4 worm cellular contexts compared by ENCODE assay signal in genomic region chrV:18967479-18968056, ce11.
TF ChIP-seq lines count a peak whose summit lies in the region.

Gene Y39B6A.43, minus strand, starts transcription at chrV:18967829.

TF ChIP-seq in whole organism, L2 larva, 48 proteins besides CTCF, POLR2A, EP300 and RAD21 (continued from another document):
- peak; percentile 99 for TF ChIP-seq unc-55 (GFP tag; optimal IDR thresholded peaks at IDR 0.05; lab: Kevin White, UChicago)
- peak; percentile 90 for TF ChIP-seq fos-1 (tag; optimal IDR thresholded peaks at IDR 0.05; lab: Kevin White, UChicago)
- no peak for TF ChIP-seq nhr-12 (tag; optimal IDR thresholded peaks at IDR 0.05; lab: Kevin White, UChicago)
- peak; percentile 79 for TF ChIP-seq R02D3.7 (tag; optimal IDR thresholded peaks at IDR 0.05; lab: Kevin White, UChicago)
- TF ChIP-seq nhr-23 (tag; optimal IDR thresholded peaks at IDR 0.05; lab: Kevin White, UChicago): no peak
- peak; percentile 94 for TF ChIP-seq nhr-21 (tag; optimal IDR thresholded peaks at IDR 0.05; lab: Kevin White, UChicago)
- TF ChIP-seq blmp-1 (tag; optimal IDR thresholded peaks at IDR 0.05; lab: Kevin White, UChicago; ENCODE audit: insufficient read depth): peak; percentile 67
- TF ChIP-seq elt-3 (tag; optimal IDR thresholded peaks at IDR 0.05; lab: Kevin White, UChicago): no peak
- peak; percentile 93 for TF ChIP-seq lin-11 (tag; optimal IDR thresholded peaks at IDR 0.05; lab: Kevin White, UChicago)
- peak; percentile 94 for TF ChIP-seq sem-4 (tag; optimal IDR thresholded peaks at IDR 0.05; lab: Kevin White, UChicago)
- peak; percentile 96 for TF ChIP-seq nhr-25 (tag; optimal IDR thresholded peaks at IDR 0.05; lab: Kevin White, UChicago)
- TF ChIP-seq sma-3 (GFP tag; optimal IDR thresholded peaks at IDR 0.05; lab: Kevin White, UChicago): peak; percentile 91
- TF ChIP-seq nhr-11 (tag; optimal IDR thresholded peaks at IDR 0.05; lab: Kevin White, UChicago): no peak
- TF ChIP-seq lsy-2 (tag; optimal IDR thresholded peaks at IDR 0.05; lab: Kevin White, UChicago): peak; percentile 94 to 97
- TF ChIP-seq unc-62 (GFP tag; optimal IDR thresholded peaks at IDR 0.05; lab: Kevin White, UChicago): no peak
- TF ChIP-seq snpc-4 (tag; optimal IDR thresholded peaks at IDR 0.05; lab: Kevin White, UChicago): peak; percentile 83
- TF ChIP-seq unc-39 (tag; optimal IDR thresholded peaks at IDR 0.05; lab: Kevin White, UChicago): peak; percentile 85
- TF ChIP-seq nhr-77 (tag; optimal IDR thresholded peaks at IDR 0.05; lab: Kevin White, UChicago): peak; percentile 90
- peak; percentile 91 for TF ChIP-seq nhr-6 (tag; optimal IDR thresholded peaks at IDR 0.05; lab: Kevin White, UChicago)
- peak; percentile 86 for TF ChIP-seq nhr-237 (tag; optimal IDR thresholded peaks at IDR 0.05; lab: Kevin White, UChicago)
- no peak for TF ChIP-seq dmd-4 (tag; optimal IDR thresholded peaks at IDR 0.05; lab: Kevin White, UChicago)
- peak; percentile 93 for TF ChIP-seq ceh-82 (tag; optimal IDR thresholded peaks at IDR 0.05; lab: Kevin White, UChicago)
- peak; percentile 91 for TF ChIP-seq C34F6.9 (tag; optimal IDR thresholded peaks at IDR 0.05; lab: Kevin White, UChicago)
- TF ChIP-seq Y55F3AM.14 (GFP tag; optimal IDR thresholded peaks at IDR 0.05; lab: Kevin White, UChicago): peak; percentile 93
- TF ChIP-seq ama-1 (optimal IDR thresholded peaks at IDR 0.05; lab: Kevin White, UChicago): no peak
- TF ChIP-seq ceh-16 (tag; optimal IDR thresholded peaks at IDR 0.05; lab: Kevin White, UChicago): peak; percentile 55

TF ChIP-seq in whole organism, L4 larva, 104 proteins besides CTCF, POLR2A, EP300 and RAD21 (continued from another document and continues in another):
- TF ChIP-seq ceh-20 (GFP tag; IDR thresholded peaks at IDR 0.05; lab: Robert Waterston, UW): peak; percentile 96
- peak; percentile 99 for TF ChIP-seq lin-13 (GFP tag; optimal IDR thresholded peaks at IDR 0.05; lab: Kevin White, UChicago)
- TF ChIP-seq ceh-28 (tag; optimal IDR thresholded peaks at IDR 0.05; lab: Kevin White, UChicago): peak; percentile 13
- peak; percentile 93 for TF ChIP-seq egl-43 (GFP tag; IDR thresholded peaks at IDR 0.05; lab: Robert Waterston, UW)
- peak; percentile 11 for TF ChIP-seq pqm-1 (tag; optimal IDR thresholded peaks at IDR 0.05; lab: Kevin White, UChicago)
- peak; percentile 83 for TF ChIP-seq nhr-41 (GFP tag; IDR thresholded peaks at IDR 0.05; lab: Robert Waterston, UW)
- TF ChIP-seq skn-1 (tag; optimal IDR thresholded peaks at IDR 0.05; lab: Kevin White, UChicago): peak; percentile 80
- peak; percentile 81 for TF ChIP-seq php-3 (GFP tag; IDR thresholded peaks at IDR 0.05; lab: Robert Waterston, UW)
- peak; percentile 96 for TF ChIP-seq nhr-42 (GFP tag; IDR thresholded peaks at IDR 0.05; lab: Robert Waterston, UW)
- TF ChIP-seq unc-62 (GFP tag; optimal IDR thresholded peaks at IDR 0.05 in 1 of 2; lab: Kevin White, UChicago): peak in 1 of 2 experiments; percentile 99
- no peak for TF ChIP-seq unc-62 (tag; optimal IDR thresholded peaks at IDR 0.05; lab: Kevin White, UChicago)
- peak; percentile 43 for TF ChIP-seq aly-2 (tag; optimal IDR thresholded peaks at IDR 0.05; lab: Kevin White, UChicago)
- peak; percentile 48 for TF ChIP-seq fos-1 (tag; optimal IDR thresholded peaks at IDR 0.05; lab: Kevin White, UChicago)
- peak; percentile 97 for TF ChIP-seq hmg-1.1 (GFP tag; IDR thresholded peaks at IDR 0.05; lab: Robert Waterston, UW)
- TF ChIP-seq tra-1 (GFP tag; IDR thresholded peaks at IDR 0.05; lab: Robert Waterston, UW): peak; percentile 97
- TF ChIP-seq F26F4.8 (GFP tag; conservative IDR thresholded peaks at IDR 0.05; lab: Robert Waterston, UW): no peak
- peak; percentile 53 to 91 for TF ChIP-seq hif-1 (tag; optimal IDR thresholded peaks at IDR 0.05; lab: Kevin White, UChicago)
- TF ChIP-seq sdz-12 (GFP tag; optimal IDR thresholded peaks at IDR 0.05; lab: Kevin White, UChicago): no peak
- TF ChIP-seq F37D6.2 (tag; optimal IDR thresholded peaks at IDR 0.05; lab: Kevin White, UChicago): peak; percentile 95
- peak; percentile 96 for TF ChIP-seq lin-29 (GFP tag; IDR thresholded peaks at IDR 0.05; lab: Robert Waterston, UW)
- peak; percentile 24 for TF ChIP-seq lir-3 (tag; optimal IDR thresholded peaks at IDR 0.05; lab: Kevin White, UChicago)
- TF ChIP-seq R02D3.7 (tag; optimal IDR thresholded peaks at IDR 0.05; lab: Kevin White, UChicago): no peak
- peak; percentile 96 for TF ChIP-seq dmd-9 (GFP tag; IDR thresholded peaks at IDR 0.05; lab: Robert Waterston, UW)
- TF ChIP-seq ztf-11 (tag; optimal IDR thresholded peaks at IDR 0.05; lab: Kevin White, UChicago): no peak
- peak; percentile 77 for TF ChIP-seq nhr-48 (tag; optimal IDR thresholded peaks at IDR 0.05; lab: Kevin White, UChicago)
- peak; percentile 80 for TF ChIP-seq ama-1 (optimal IDR thresholded peaks at IDR 0.05; lab: Kevin White, UChicago)
- peak; percentile 93 for TF ChIP-seq madf-9 (GFP tag; conservative IDR thresholded peaks at IDR 0.05; lab: Robert Waterston, UW)
- TF ChIP-seq mxl-3 (GFP tag; optimal IDR thresholded peaks at IDR 0.05; lab: Kevin White, UChicago): peak; percentile 78
- TF ChIP-seq daf-12 (tag; optimal IDR thresholded peaks at IDR 0.05; lab: Kevin White, UChicago): no peak
- peak; percentile 86 for TF ChIP-seq snpc-1.2 (GFP tag; IDR thresholded peaks at IDR 0.05; lab: Robert Waterston, UW)
- peak; percentile 98 for TF ChIP-seq dmd-6 (GFP tag; IDR thresholded peaks at IDR 0.05; lab: Robert Waterston, UW)
- peak; percentile 98 for TF ChIP-seq mes-2 (tag; optimal IDR thresholded peaks at IDR 0.05; lab: Kevin White, UChicago; ENCODE audit: poor library complexity, severe bottlenecking)
- 0 out of 2 replicates have a peak, but pooled peaks have one; percentile 28 for TF ChIP-seq tag-97 (GFP tag; IDR thresholded peaks at IDR 0.05; lab: Robert Waterston, UW)
- peak; percentile 98 for TF ChIP-seq mep-1 (tag; optimal IDR thresholded peaks at IDR 0.05; lab: Kevin White, UChicago)
- TF ChIP-seq mdt-29 (GFP tag; IDR thresholded peaks at IDR 0.05; lab: Robert Waterston, UW): peak; percentile 95
- peak; percentile 98 for TF ChIP-seq nhr-77 (tag; optimal IDR thresholded peaks at IDR 0.05; lab: Kevin White, UChicago)

TF ChIP-seq in whole organism, late embryonic, 69 proteins besides CTCF, POLR2A, EP300 and RAD21 (continued from another document and continues in another):
- TF ChIP-seq ceh-31 (tag; optimal IDR thresholded peaks at IDR 0.05; lab: Kevin White, UChicago): peak; percentile 66
- TF ChIP-seq madf-2 (tag; optimal IDR thresholded peaks at IDR 0.05; lab: Kevin White, UChicago): peak; percentile 15
- no peak for TF ChIP-seq lim-6 (tag; optimal IDR thresholded peaks at IDR 0.05; lab: Kevin White, UChicago)
- TF ChIP-seq lin-11 (tag; optimal IDR thresholded peaks at IDR 0.05; lab: Kevin White, UChicago): no peak
- TF ChIP-seq tbx-7 (tag; optimal IDR thresholded peaks at IDR 0.05; lab: Kevin White, UChicago): peak; percentile 13
- TF ChIP-seq pha-2 (tag; optimal IDR thresholded peaks at IDR 0.05; lab: Kevin White, UChicago): peak; percentile 81
- TF ChIP-seq ceh-34 (tag; optimal IDR thresholded peaks at IDR 0.05; lab: Kevin White, UChicago): peak; percentile 60
- TF ChIP-seq ceh-14 (tag; optimal IDR thresholded peaks at IDR 0.05; lab: Kevin White, UChicago): peak; percentile 16
- TF ChIP-seq ama-1 (optimal IDR thresholded peaks at IDR 0.05; lab: Kevin White, UChicago): no peak
- no peak for TF ChIP-seq hlh-6 (tag; optimal IDR thresholded peaks at IDR 0.05; lab: Kevin White, UChicago)
- no peak for TF ChIP-seq gmeb-2 (tag; optimal IDR thresholded peaks at IDR 0.05; lab: Kevin White, UChicago)
- peak; percentile 44 for TF ChIP-seq C08G9.2 (tag; optimal IDR thresholded peaks at IDR 0.05; lab: Kevin White, UChicago)
- peak; percentile 56 for TF ChIP-seq tbx-2 (tag; optimal IDR thresholded peaks at IDR 0.05; lab: Kevin White, UChicago)
- TF ChIP-seq che-1 (tag; optimal IDR thresholded peaks at IDR 0.05; lab: Kevin White, UChicago): no peak
- peak; percentile 69 for TF ChIP-seq ets-4 (tag; optimal IDR thresholded peaks at IDR 0.05; lab: Kevin White, UChicago)
- no peak for TF ChIP-seq C38D4.7 (GFP tag; optimal IDR thresholded peaks at IDR 0.05; lab: Kevin White, UChicago)
- no peak for TF ChIP-seq sdc-2 (tag; optimal IDR thresholded peaks at IDR 0.05; lab: Kevin White, UChicago)
- peak; percentile 88 for TF ChIP-seq pax-1 (tag; optimal IDR thresholded peaks at IDR 0.05; lab: Kevin White, UChicago)
- no peak for TF ChIP-seq ttx-3 (tag; optimal IDR thresholded peaks at IDR 0.05; lab: Kevin White, UChicago)
- TF ChIP-seq ceh-30 (tag; optimal IDR thresholded peaks at IDR 0.05; lab: Kevin White, UChicago): no peak
- no peak for TF ChIP-seq ceh-45 (GFP tag; IDR thresholded peaks at IDR 0.05; lab: Robert Waterston, UW)
- peak; percentile 25 for TF ChIP-seq unc-55 (GFP tag; optimal IDR thresholded peaks at IDR 0.05; lab: Kevin White, UChicago)
- TF ChIP-seq hlh-15 (tag; optimal IDR thresholded peaks at IDR 0.05; lab: Kevin White, UChicago): no peak
- TF ChIP-seq zip-5 (tag; optimal IDR thresholded peaks at IDR 0.05; lab: Kevin White, UChicago): no peak
- TF ChIP-seq ahr-1 (tag; optimal IDR thresholded peaks at IDR 0.05; lab: Kevin White, UChicago): no peak
- peak; percentile 38 for TF ChIP-seq elt-2 (tag; optimal IDR thresholded peaks at IDR 0.05; lab: Kevin White, UChicago)
- peak; percentile 63 for TF ChIP-seq unc-42 (tag; optimal IDR thresholded peaks at IDR 0.05; lab: Kevin White, UChicago)
- no peak for TF ChIP-seq ceh-2 (tag; optimal IDR thresholded peaks at IDR 0.05; lab: Kevin White, UChicago)
- no peak for TF ChIP-seq fax-1 (tag; optimal IDR thresholded peaks at IDR 0.05; lab: Kevin White, UChicago)
- no peak for TF ChIP-seq K02D7.2 (tag; optimal IDR thresholded peaks at IDR 0.05; lab: Kevin White, UChicago)
- no peak for TF ChIP-seq npax-4 (tag; optimal IDR thresholded peaks at IDR 0.05; lab: Kevin White, UChicago)
- no peak for TF ChIP-seq pag-3 (tag; optimal IDR thresholded peaks at IDR 0.05; lab: Kevin White, UChicago; ENCODE audit: borderline replicate concordance)
- no peak for TF ChIP-seq pat-9 (tag; optimal IDR thresholded peaks at IDR 0.05; lab: Kevin White, UChicago)
- TF ChIP-seq hlh-13 (GFP tag; optimal IDR thresholded peaks at IDR 0.05; lab: Kevin White, UChicago): no peak
- no peak for TF ChIP-seq syd-9 (tag; optimal IDR thresholded peaks at IDR 0.05; lab: Kevin White, UChicago)
- no peak for TF ChIP-seq elt-4 (tag; optimal IDR thresholded peaks at IDR 0.05; lab: Kevin White, UChicago)
- TF ChIP-seq fkh-10 (GFP tag; optimal IDR thresholded peaks at IDR 0.05; lab: Kevin White, UChicago): peak; percentile 49
- TF ChIP-seq dve-1 (tag; optimal IDR thresholded peaks at IDR 0.05; lab: Kevin White, UChicago): peak; percentile 76
- no peak for TF ChIP-seq ceh-9 (tag; optimal IDR thresholded peaks at IDR 0.05; lab: Kevin White, UChicago)
- peak; percentile 89 for TF ChIP-seq nfya-1 (tag; optimal IDR thresholded peaks at IDR 0.05; lab: Kevin White, UChicago)
- TF ChIP-seq pros-1 (tag; optimal IDR thresholded peaks at IDR 0.05; lab: Kevin White, UChicago): peak; percentile 35

TF ChIP-seq in whole organism, mixed stage, embryonic, 35 proteins besides CTCF, POLR2A, EP300 and RAD21 (continued from another document):
- TF ChIP-seq nhr-2 (tag; optimal IDR thresholded peaks at IDR 0.05; lab: Kevin White, UChicago): peak; percentile 33
- TF ChIP-seq elt-1 (tag; optimal IDR thresholded peaks at IDR 0.05; lab: Kevin White, UChicago; ENCODE audit: borderline replicate concordance, insufficient read depth): no peak
- no peak for TF ChIP-seq snpc-4 (tag; optimal IDR thresholded peaks at IDR 0.05; lab: Kevin White, UChicago)
- TF ChIP-seq nhr-12 (tag; optimal IDR thresholded peaks at IDR 0.05; lab: Kevin White, UChicago): no peak
- no peak for TF ChIP-seq mab-5 (tag; optimal IDR thresholded peaks at IDR 0.05; lab: Kevin White, UChicago)
